ENCODE assay signal across 1 fruit fly cellular context in genomic region chrX:12925426-12926256, dm6.
TF ChIP-seq lines count a peak whose summit lies in the region.

No protein-coding gene starts in this region.

TF ChIP-seq in whole organism, embryonic, 481 proteins besides CTCF, POLR2A, EP300 and RAD21 (continued from another document and continues in another):
- TF ChIP-seq CG11398 (GFP tag; optimal IDR thresholded peaks at IDR 0.05; lab: Kevin White, UChicago) (no peak), croc (GFP tag; conservative IDR thresholded peaks at IDR 0.05; lab: Robert Waterston, UW) (peak; percentile 50; the same call in 1 of the 3 replicates), lola (GFP tag; optimal IDR thresholded peaks at IDR 0.05; lab: Kevin White, UChicago) (peak in 1 of 3 experiments; percentile 38), CG2875 (GFP tag; optimal IDR thresholded peaks at IDR 0.05; lab: Kevin White, UChicago) (peak; percentile 23), dan (GFP tag; IDR thresholded peaks at IDR 0.05; lab: Robert Waterston, UW) (0 out of 2 replicates have a peak, but pooled peaks have one; percentile 10), CG12391 (tag; optimal IDR thresholded peaks at IDR 0.05; lab: Kevin White, UChicago) (peak; percentile 69), CG10979 (tag; optimal IDR thresholded peaks at IDR 0.05; lab: Kevin White, UChicago) (peak; percentile 75), gro (GFP tag; optimal IDR thresholded peaks at IDR 0.05; lab: Kevin White, UChicago) (no peak), E2f1 (GFP tag; IDR thresholded peaks at IDR 0.05; lab: Robert Waterston, UW) (peak; percentile 86), CG9932 (GFP tag; IDR thresholded peaks at IDR 0.05; lab: Robert Waterston, UW) (peak; percentile 28; the same call in 1 of the 2 replicates), TFAM (GFP tag; optimal IDR thresholded peaks at IDR 0.05; lab: Kevin White, UChicago) (no peak), al (GFP tag; IDR thresholded peaks at IDR 0.05; lab: Robert Waterston, UW) (0 out of 2 replicates have a peak, but pooled peaks have one; percentile 16), sug (tag; optimal IDR thresholded peaks at IDR 0.05; lab: Kevin White, UChicago) (peak; percentile 48), CG11560 (tag; IDR thresholded peaks at IDR 0.05; lab: Robert Waterston, UW) (no peak), CG13624 (GFP tag; optimal IDR thresholded peaks at IDR 0.05; lab: Kevin White, UChicago) (no peak), Sry-β (GFP tag; optimal IDR thresholded peaks at IDR 0.05; lab: Kevin White, UChicago) (no peak), tap (tag; optimal IDR thresholded peaks at IDR 0.05; lab: Kevin White, UChicago) (peak; percentile 46), lab (GFP tag; optimal IDR thresholded peaks at IDR 0.05; lab: Kevin White, UChicago) (peak; percentile 74), z (GFP tag; IDR thresholded peaks at IDR 0.05; lab: Robert Waterston, UW) (no peak), CG1832 (GFP tag; optimal IDR thresholded peaks at IDR 0.05; lab: Kevin White, UChicago) (peak; percentile 29), CG10565 (GFP tag; optimal IDR thresholded peaks at IDR 0.05; lab: Kevin White, UChicago) (no peak), CG10462 (GFP tag; optimal IDR thresholded peaks at IDR 0.05; lab: Kevin White, UChicago) (peak; percentile 45), shn (GFP tag; optimal IDR thresholded peaks at IDR 0.05; lab: Kevin White, UChicago) (no peak), chinmo (GFP tag; IDR thresholded peaks at IDR 0.05; lab: Robert Waterston, UW; ENCODE audit: partially characterized antibody) (0 out of 4 replicates have a peak, but pooled peaks have one; percentile 48), kay (GFP tag; optimal IDR thresholded peaks at IDR 0.05; lab: Kevin White, UChicago) (peak; percentile 30), gcm (GFP tag; optimal IDR thresholded peaks at IDR 0.05; lab: Kevin White, UChicago) (no peak), CG2202 (tag; optimal IDR thresholded peaks at IDR 0.05; lab: Kevin White, UChicago) (peak; percentile 68), CG33557 (GFP tag; optimal IDR thresholded peaks at IDR 0.05; lab: Kevin White, UChicago) (no peak), Abd-B (GFP tag; optimal IDR thresholded peaks at IDR 0.05; lab: Kevin White, UChicago) (no peak), tgo (GFP tag; IDR thresholded peaks at IDR 0.05; lab: Robert Waterston, UW) (peak; percentile 66), Hand (GFP tag; optimal IDR thresholded peaks at IDR 0.05; lab: Kevin White, UChicago) (peak; percentile 48), CG11723 (GFP tag; optimal IDR thresholded peaks at IDR 0.05; lab: Kevin White, UChicago) (no peak), her (GFP tag; optimal IDR thresholded peaks at IDR 0.05; lab: Kevin White, UChicago) (no peak), tio (GFP tag; optimal IDR thresholded peaks at IDR 0.05; lab: Kevin White, UChicago) (peak; percentile 5), CG2678 (tag; optimal IDR thresholded peaks at IDR 0.05; lab: Kevin White, UChicago) (peak; percentile 85), Antp (GFP tag; optimal IDR thresholded peaks at IDR 0.05; lab: Kevin White, UChicago) (no peak), CG4360 (GFP tag; IDR thresholded peaks at IDR 0.05; lab: Robert Waterston, UW) (no peak), CG10147 (GFP tag; optimal IDR thresholded peaks at IDR 0.05; lab: Kevin White, UChicago) (no peak), Dad (GFP tag; optimal IDR thresholded peaks at IDR 0.05; lab: Kevin White, UChicago) (no peak), CG6654 (GFP tag; optimal IDR thresholded peaks at IDR 0.05; lab: Kevin White, UChicago) (no peak), bbx (GFP tag; IDR thresholded peaks at IDR 0.05; lab: Robert Waterston, UW; ENCODE audit: partially characterized antibody) (no peak), HHEX (GFP tag; optimal IDR thresholded peaks at IDR 0.05; lab: Kevin White, UChicago) (peak; percentile 62), Dbx (GFP tag; IDR thresholded peaks at IDR 0.05; lab: Robert Waterston, UW) (peak; percentile 54; the same call in 1 of the 3 replicates), CG5953 (GFP tag; IDR thresholded peaks at IDR 0.05; lab: Robert Waterston, UW) (peak; percentile 37; the same call in 1 of the 2 replicates), CG10959 (GFP tag; IDR thresholded peaks at IDR 0.05; lab: Robert Waterston, UW) (peak; percentile 72), CG18599 (GFP tag; optimal IDR thresholded peaks at IDR 0.05; lab: Kevin White, UChicago) (peak; percentile 85), row (GFP tag; IDR thresholded peaks at IDR 0.05; lab: Robert Waterston, UW) (peak; percentile 86), cg (GFP tag; optimal IDR thresholded peaks at IDR 0.05; lab: Kevin White, UChicago) (peak; percentile 80), CG14050 (GFP tag; IDR thresholded peaks at IDR 0.05; lab: Robert Waterston, UW) (peak; percentile 29; the same call in 2 of the 3 replicates), CG14667 (GFP tag; IDR thresholded peaks at IDR 0.05; lab: Robert Waterston, UW) (peak; percentile 50; the same call in 1 of the 2 replicates), ttk (GFP tag; IDR thresholded peaks at IDR 0.05; lab: Robert Waterston, UW) (peak; percentile 64), CG17802 (tag; optimal IDR thresholded peaks at IDR 0.05; lab: Kevin White, UChicago) (no peak), CG32532 (GFP tag; IDR thresholded peaks at IDR 0.05; lab: Robert Waterston, UW) (peak; percentile 61; the same call in 1 of the 2 replicates), CG31441 (GFP tag; IDR thresholded peaks at IDR 0.05; lab: Robert Waterston, UW) (peak; percentile 81), vvl (GFP tag; IDR thresholded peaks at IDR 0.05; lab: Robert Waterston, UW) (peak; percentile 87), CG2129 (GFP tag; IDR thresholded peaks at IDR 0.05; lab: Robert Waterston, UW; ENCODE audit: partially characterized antibody) (no peak), crp (GFP tag; optimal IDR thresholded peaks at IDR 0.05; lab: Kevin White, UChicago) (no peak), CG12299 (tag; optimal IDR thresholded peaks at IDR 0.05; lab: Kevin White, UChicago) (no peak), oc (tag; optimal IDR thresholded peaks at IDR 0.05; lab: Kevin White, UChicago) (no peak), Oaz (GFP tag; IDR thresholded peaks at IDR 0.05; lab: Robert Waterston, UW) (0 out of 2 replicates have a peak, but pooled peaks have one; percentile 30), CHES-1-like (GFP tag; optimal IDR thresholded peaks at IDR 0.05; lab: Kevin White, UChicago) (no peak), Optix (GFP tag; IDR thresholded peaks at IDR 0.05; lab: Robert Waterston, UW) (peak; percentile 33; the same call in 1 of the 3 replicates), CG9727 (GFP tag; optimal IDR thresholded peaks at IDR 0.05; lab: Kevin White, UChicago) (peak; percentile 78), Hey (tag; optimal IDR thresholded peaks at IDR 0.05; lab: Kevin White, UChicago) (no peak), CG1792 (GFP tag; optimal IDR thresholded peaks at IDR 0.05; lab: Kevin White, UChicago) (no peak), CG11504 (tag; optimal IDR thresholded peaks at IDR 0.05; lab: Kevin White, UChicago) (peak; percentile 81), cas (GFP tag; IDR thresholded peaks at IDR 0.05; lab: Robert Waterston, UW) (no peak), CG10654 (GFP tag; optimal IDR thresholded peaks at IDR 0.05; lab: Kevin White, UChicago) (peak; percentile 28), CG11695 (GFP tag; IDR thresholded peaks at IDR 0.05; lab: Robert Waterston, UW) (peak; percentile 76), Dref (GFP tag; IDR thresholded peaks at IDR 0.05; lab: Robert Waterston, UW) (no peak), ro (GFP tag; IDR thresholded peaks at IDR 0.05; lab: Robert Waterston, UW) (no peak), Scr (GFP tag; IDR thresholded peaks at IDR 0.05; lab: Robert Waterston, UW; ENCODE audit: partially characterized antibody) (no peak), nerfin-1 (tag; optimal IDR thresholded peaks at IDR 0.05; lab: Kevin White, UChicago) (peak; percentile 23), Hmr (GFP tag; optimal IDR thresholded peaks at IDR 0.05; lab: Kevin White, UChicago) (peak; percentile 60), CG11247 (GFP tag; IDR thresholded peaks at IDR 0.05; lab: Robert Waterston, UW) (peak; percentile 50; the same call in 1 of the 2 replicates), Xbp1 (GFP tag; optimal IDR thresholded peaks at IDR 0.05; lab: Kevin White, UChicago) (peak; percentile 40), NC2β (GFP tag; optimal IDR thresholded peaks at IDR 0.05; lab: Kevin White, UChicago) (no peak), Side (GFP tag; optimal IDR thresholded peaks at IDR 0.05; lab: Kevin White, UChicago) (no peak), CG3281 (GFP tag; optimal IDR thresholded peaks at IDR 0.05; lab: Kevin White, UChicago) (peak; percentile 33), bcd (GFP tag; optimal IDR thresholded peaks at IDR 0.05; lab: Kevin White, UChicago) (peak; percentile 53), GATAe (GFP tag; conservative IDR thresholded peaks at IDR 0.05; lab: Robert Waterston, UW) (no peak), Blimp-1 (GFP tag; optimal IDR thresholded peaks at IDR 0.05; lab: Kevin White, UChicago) (peak; percentile 56), dysf (GFP tag; IDR thresholded peaks at IDR 0.05; lab: Robert Waterston, UW) (peak; percentile 70; the same call in 2 of the 3 replicates), CG10321 (GFP tag; IDR thresholded peaks at IDR 0.05; lab: Robert Waterston, UW) (no peak; the same call in 1 of the 2 replicates), Nf-YA (GFP tag; IDR thresholded peaks at IDR 0.05; lab: Robert Waterston, UW) (peak; percentile 62), zf30C (GFP tag; optimal IDR thresholded peaks at IDR 0.05; lab: Kevin White, UChicago) (peak; percentile 79), Vsx1 (GFP tag; optimal IDR thresholded peaks at IDR 0.05; lab: Kevin White, UChicago) (no peak), Taf1 (GFP tag; IDR thresholded peaks at IDR 0.05; lab: Robert Waterston, UW) (no peak; the same call in 1 of the 2 replicates), br (optimal IDR thresholded peaks at IDR 0.05; lab: Kevin White, UChicago) (no peak), tll (GFP tag; optimal IDR thresholded peaks at IDR 0.05; lab: Kevin White, UChicago) (no peak), Bteb2 (GFP tag; optimal IDR thresholded peaks at IDR 0.05; lab: Kevin White, UChicago) (no peak), chm (GFP tag; IDR thresholded peaks at IDR 0.05; lab: Robert Waterston, UW) (peak; percentile 58; the same call in 1 of the 2 replicates), CG17359 (tag; optimal IDR thresholded peaks at IDR 0.05; lab: Kevin White, UChicago) (peak; percentile 53), CkIIα-i1 (GFP tag; IDR thresholded peaks at IDR 0.05; lab: Robert Waterston, UW) (no peak), Hr39 (optimal IDR thresholded peaks at IDR 0.05; lab: Kevin White, UChicago) (no peak), run (tag; optimal IDR thresholded peaks at IDR 0.05; lab: Kevin White, UChicago) (no peak), pita (GFP tag; optimal IDR thresholded peaks at IDR 0.05; lab: Kevin White, UChicago) (no peak), az2 (GFP tag; optimal IDR thresholded peaks at IDR 0.05; lab: Kevin White, UChicago) (peak; percentile 44), ham (GFP tag; IDR thresholded peaks at IDR 0.05; lab: Robert Waterston, UW) (no peak), CG3838 (GFP tag; optimal IDR thresholded peaks at IDR 0.05; lab: Kevin White, UChicago) (no peak), CG7271 (tag; optimal IDR thresholded peaks at IDR 0.05; lab: Kevin White, UChicago) (no peak), MBD-R2 (GFP tag; IDR thresholded peaks at IDR 0.05; lab: Robert Waterston, UW) (peak; percentile 20; the same call in 1 of the 2 replicates), CG10267 (tag; optimal IDR thresholded peaks at IDR 0.05; lab: Kevin White, UChicago) (peak; percentile 66), CG2889 (GFP tag; IDR thresholded peaks at IDR 0.05; lab: Robert Waterston, UW) (0 out of 3 replicates have a peak, but pooled peaks have one; percentile 26), Ravus (GFP tag; IDR thresholded peaks at IDR 0.05; lab: Robert Waterston, UW) (no peak), wdn (GFP tag; IDR thresholded peaks at IDR 0.05; lab: Robert Waterston, UW) (peak; percentile 55), Atf6 (GFP tag; IDR thresholded peaks at IDR 0.05; lab: Robert Waterston, UW) (peak; percentile 56), CG6683 (GFP tag; optimal IDR thresholded peaks at IDR 0.05; lab: Kevin White, UChicago) (peak; percentile 26), sima (GFP tag; optimal IDR thresholded peaks at IDR 0.05; lab: Kevin White, UChicago) (no peak), corto (GFP tag; optimal IDR thresholded peaks at IDR 0.05; lab: Kevin White, UChicago) (no peak), CG34422 (GFP tag; IDR thresholded peaks at IDR 0.05; lab: Robert Waterston, UW) (peak; percentile 69), Meics (GFP tag; optimal IDR thresholded peaks at IDR 0.05; lab: Kevin White, UChicago) (peak; percentile 56), emc (GFP tag; optimal IDR thresholded peaks at IDR 0.05; lab: Kevin White, UChicago) (no peak), HLHmδ (GFP tag; optimal IDR thresholded peaks at IDR 0.05; lab: Kevin White, UChicago) (no peak), Jarid2 (GFP tag; optimal IDR thresholded peaks at IDR 0.05; lab: Kevin White, UChicago) (no peak), CG8089 (GFP tag; optimal IDR thresholded peaks at IDR 0.05; lab: Kevin White, UChicago) (no peak), CG1603 (tag; optimal IDR thresholded peaks at IDR 0.05; lab: Kevin White, UChicago) (no peak), fu2 (GFP tag; optimal IDR thresholded peaks at IDR 0.05; lab: Kevin White, UChicago) (no peak), CG1647 (GFP tag; optimal IDR thresholded peaks at IDR 0.05; lab: Kevin White, UChicago) (no peak), CG6813 (GFP tag; optimal IDR thresholded peaks at IDR 0.05; lab: Kevin White, UChicago) (no peak), YL-1 (GFP tag; optimal IDR thresholded peaks at IDR 0.05; lab: Kevin White, UChicago) (no peak), CG32772 (GFP tag; IDR thresholded peaks at IDR 0.05; lab: Robert Waterston, UW) (peak; percentile 70), CG4328 (GFP tag; optimal IDR thresholded peaks at IDR 0.05; lab: Kevin White, UChicago) (peak; percentile 18), CG4424 (GFP tag; optimal IDR thresholded peaks at IDR 0.05; lab: Kevin White, UChicago) (peak; percentile 38), D19A (tag; optimal IDR thresholded peaks at IDR 0.05; lab: Kevin White, UChicago) (peak; percentile 66), vfl (GFP tag; optimal IDR thresholded peaks at IDR 0.05; lab: Kevin White, UChicago) (no peak), cato (GFP tag; optimal IDR thresholded peaks at IDR 0.05; lab: Kevin White, UChicago; ENCODE audit: borderline replicate concordance) (no peak), NfI (GFP tag; optimal IDR thresholded peaks at IDR 0.05; lab: Kevin White, UChicago) (no peak), CG31388 (GFP tag; optimal IDR thresholded peaks at IDR 0.05; lab: Kevin White, UChicago) (no peak), nmo (GFP tag; optimal IDR thresholded peaks at IDR 0.05; lab: Kevin White, UChicago) (peak; percentile 57), hb (GFP tag; IDR thresholded peaks at IDR 0.05; lab: Robert Waterston, UW; ENCODE audit: partially characterized antibody) (no peak), grn (GFP tag; optimal IDR thresholded peaks at IDR 0.05; lab: Kevin White, UChicago) (no peak)
